Fruit fly (Drosophila melanogaster): ENCODE measurements around the gene f-cup.

The f-cup gene

DNA sequence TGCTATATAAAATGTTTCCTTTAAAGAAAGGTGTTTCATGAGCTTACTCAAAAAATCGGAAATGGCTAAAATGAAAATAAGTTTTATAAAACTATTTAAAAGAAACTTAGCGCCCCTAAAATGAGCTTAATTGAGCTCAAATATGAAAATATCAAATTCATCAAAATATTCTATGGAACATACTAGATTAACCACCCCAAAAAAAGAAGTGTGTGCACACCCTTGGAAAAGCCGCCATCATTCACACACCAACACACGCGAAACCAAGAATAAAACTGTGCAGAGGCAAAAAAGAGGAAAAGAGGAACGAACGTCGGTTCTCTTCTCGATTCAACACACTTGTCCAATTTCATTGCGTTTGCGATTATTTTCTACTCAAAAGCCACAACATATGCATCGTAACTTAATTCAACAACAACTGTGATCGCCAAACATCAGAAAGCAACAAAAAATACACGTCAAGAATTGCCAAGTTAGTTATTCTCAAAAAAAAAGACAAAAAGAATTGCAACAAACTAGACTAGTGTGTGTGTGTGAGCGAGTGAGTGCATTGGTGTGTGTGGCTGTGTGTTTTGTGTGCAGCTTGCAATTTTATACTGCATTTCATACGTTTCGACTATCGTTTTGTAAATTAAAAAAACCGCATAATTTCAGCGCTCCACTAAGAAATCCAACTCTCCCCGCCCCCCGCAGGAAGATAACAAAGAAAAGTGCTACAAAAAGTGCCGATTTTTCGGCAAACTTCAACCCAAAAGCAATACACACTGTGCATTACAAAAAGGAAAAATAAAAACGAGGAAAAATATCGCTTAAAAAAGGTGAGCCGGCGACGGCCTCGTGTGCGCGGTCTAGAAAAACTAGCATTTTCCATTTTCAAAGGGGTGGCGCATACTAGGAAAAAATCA lies 53.7 kb downstream of the f-cup start, which contains the start of gene rin:
TSS of gene rin (plus strand) at position 276 of the 905 bp plus-strand sequence.
- TF ChIP-seq CTCF (optimal IDR thresholded peaks at IDR 0.05) (no peak), CG8478 (optimal IDR thresholded peaks at IDR 0.05) (no peak)

DNA sequence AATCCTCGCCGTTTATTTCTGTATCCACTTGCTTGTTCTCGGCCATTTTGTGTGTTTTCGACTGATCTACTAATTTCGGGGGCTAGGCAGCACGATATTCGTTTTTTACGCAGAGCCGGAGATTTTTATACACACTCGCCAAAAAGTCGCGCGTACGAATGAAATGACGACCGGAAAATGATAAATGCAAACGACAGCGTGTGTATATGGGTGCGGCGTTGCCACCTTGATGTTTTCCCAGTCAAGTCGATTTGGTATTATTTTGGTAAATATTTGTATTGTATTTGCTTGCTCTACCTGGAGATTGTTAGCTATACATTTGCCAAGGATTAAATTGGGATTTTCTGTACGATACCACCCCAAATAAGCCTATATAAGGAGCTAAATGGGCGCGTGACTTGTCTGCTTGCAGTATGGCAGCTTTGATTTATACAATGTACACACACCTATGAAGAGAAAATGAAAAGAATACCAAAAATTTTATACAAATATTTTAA lies 54.7 kb downstream of the f-cup start, which contains the start of gene sqd:
TSS of gene sqd (minus strand) at position 431 of the 497 bp plus-strand sequence.
- TF ChIP-seq CG8478 (optimal IDR thresholded peaks at IDR 0.05) (no peak), CTCF (optimal IDR thresholded peaks at IDR 0.05) (no peak)
